Fruit fly (Drosophila melanogaster) whole organism, embryonic: ENCODE results near the gene Pino.

Experiments used
- CG14965 ChIP-seq: fragments of 200-800 bp; sonication (Bioruptor generic); optimal IDR thresholded peaks from 2 replicates; lab custom pipeline; 2016; ENCODE audit warnings: missing biosample characterization, missing genetic modification characterization, borderline replicate concordance
- CG1529 ChIP-seq: fragments of 200-800 bp; sonication (Bioruptor generic); optimal IDR thresholded peaks from 3 replicates; lab custom pipeline; 2018; ENCODE audit warnings: missing biosample characterization, missing genetic modification characterization
- CG1792 ChIP-seq: fragments of 200-800 bp; sonication (Bioruptor generic); optimal IDR thresholded peaks from 2 replicates; lab custom pipeline; 2016; ENCODE audit warnings: missing biosample characterization, missing genetic modification characterization
- CG18764 ChIP-seq: fragments of 200-800 bp; sonication (Bioruptor generic); optimal IDR thresholded peaks from 3 replicates; lab custom pipeline; 2016; ENCODE audit warnings: missing biosample characterization, missing genetic modification characterization
- CG2116 ChIP-seq: fragments of 200-800 bp; sonication (Bioruptor generic); optimal IDR thresholded peaks from 3 replicates; lab custom pipeline; 2018; ENCODE audit warnings: missing biosample characterization, mild to moderate bottlenecking, missing genetic modification characterization
- CG2678 ChIP-seq: fragments of 200-800 bp; sonication (Bioruptor generic); optimal IDR thresholded peaks from 3 replicates; lab custom pipeline; 2019; ENCODE audit warnings: missing biosample characterization, mild to moderate bottlenecking, missing genetic modification characterization, moderate library complexity
- CG2712 ChIP-seq: fragments of 200-800 bp; optimal IDR thresholded peaks from 3 replicates; lab custom pipeline; 2019; ENCODE audit warnings: missing biosample characterization, mild to moderate bottlenecking, missing genetic modification characterization, moderate library complexity
- CG2889 ChIP-seq: fragments of 200-800 bp; sonication (Bioruptor generic); IDR thresholded peaks from 3 replicates; pipeline ENCODE4 v1.3.6; 2022; ENCODE audit warnings: missing biosample characterization, missing genetic modification characterization
- CG33213 ChIP-seq: fragments of 200-800 bp; sonication (Bioruptor generic); optimal IDR thresholded peaks from 3 replicates; lab custom pipeline; 2016; ENCODE audit warnings: missing biosample characterization, missing genetic modification characterization
- CG4424 ChIP-seq: fragments of 200-800 bp; sonication (Bioruptor generic); optimal IDR thresholded peaks from 3 replicates; lab custom pipeline; 2016; ENCODE audit warnings: missing biosample characterization, missing genetic modification characterization
- CG4820 ChIP-seq: fragments of 200-800 bp; sonication (Bioruptor generic); optimal IDR thresholded peaks from 3 replicates; lab custom pipeline; 2016; ENCODE audit warnings: missing biosample characterization, missing genetic modification characterization
- CG4854 ChIP-seq: fragments of 200-800 bp; sonication (Bioruptor generic); optimal IDR thresholded peaks from 2 replicates; lab custom pipeline; 2016; ENCODE audit warnings: missing biosample characterization, missing genetic modification characterization, inconsistent platforms
- CG6272 ChIP-seq: fragments of 200-800 bp; sonication (Bioruptor generic); IDR thresholded peaks from 2 replicates; pipeline ENCODE4 v1.3.6; 2022; ENCODE audit warnings: missing biosample characterization, missing genetic modification characterization
- CG6654 ChIP-seq: fragments of 200-800 bp; sonication (Bioruptor generic); optimal IDR thresholded peaks from 2 replicates; lab custom pipeline; 2017; ENCODE audit warnings: missing biosample characterization, mild to moderate bottlenecking, missing genetic modification characterization
- CG6765 ChIP-seq: fragments of 200-800 bp; sonication (Bioruptor generic); optimal IDR thresholded peaks from 3 replicates; lab custom pipeline; 2017; ENCODE audit warnings: missing biosample characterization, mild to moderate bottlenecking, missing genetic modification characterization
- CG7271 ChIP-seq: fragments of 200-800 bp; sonication (Bioruptor generic); optimal IDR thresholded peaks from 2 replicates; lab custom pipeline; 2018; ENCODE audit warnings: missing biosample characterization, mild to moderate bottlenecking, missing genetic modification characterization, moderate library complexity
- CG7928 ChIP-seq: fragments of 200-800 bp; sonication (Bioruptor generic); optimal IDR thresholded peaks from 2 replicates; lab custom pipeline; 2017; ENCODE audit warnings: missing biosample characterization, mild to moderate bottlenecking, missing genetic modification characterization
- CG8944 ChIP-seq: fragments of 200-800 bp; sonication (Bioruptor generic); optimal IDR thresholded peaks from 3 replicates; lab custom pipeline; 2016; ENCODE audit warnings: missing biosample characterization, missing genetic modification characterization
- Dref ChIP-seq: fragments of 200-800 bp; sonication (Bioruptor generic); IDR thresholded peaks from 2 replicates; pipeline ENCODE4 v1.3.6; 2022; ENCODE audit warnings: missing biosample characterization, missing genetic modification characterization
- Ets97D ChIP-seq: fragments of 200-800 bp; sonication (Bioruptor generic); optimal IDR thresholded peaks from 3 replicates; lab custom pipeline; 2016; ENCODE audit warnings: missing biosample characterization, missing genetic modification characterization
- Fer3 ChIP-seq: fragments of 200-800 bp; sonication (Bioruptor generic); optimal IDR thresholded peaks from 2 replicates; lab custom pipeline; 2018; ENCODE audit warnings: missing biosample characterization, mild to moderate bottlenecking, missing genetic modification characterization, moderate library complexity
- Gug ChIP-seq: fragments of 200-800 bp; sonication (Bioruptor generic); IDR thresholded peaks from 4 replicates; pipeline ENCODE4 v1.3.6; 2022; ENCODE audit warnings: missing biosample characterization, missing genetic modification characterization
- HLHmδ ChIP-seq: fragments of 200-800 bp; sonication (Bioruptor generic); optimal IDR thresholded peaks from 2 replicates; lab custom pipeline; 2018; ENCODE audit warnings: missing biosample characterization, mild to moderate bottlenecking, missing genetic modification characterization, moderate library complexity
- HmgD ChIP-seq: fragments of 200-800 bp; sonication (Bioruptor generic); optimal IDR thresholded peaks from 3 replicates; lab custom pipeline; 2016; ENCODE audit warnings: missing biosample characterization, missing genetic modification characterization
- Jarid2 ChIP-seq: fragments of 200-800 bp; sonication (Bioruptor generic); optimal IDR thresholded peaks from 3 replicates; lab custom pipeline; 2017; ENCODE audit warnings: mild to moderate bottlenecking, missing biosample characterization, missing genetic modification reagents, missing genetic modification characterization
- Myb ChIP-seq: fragments of 200-800 bp; sonication (Bioruptor generic); optimal IDR thresholded peaks from 2 replicates; lab custom pipeline; 2016; ENCODE audit warnings: missing biosample characterization, missing genetic modification characterization
- Vsx1 ChIP-seq: fragments of 200-800 bp; sonication (Bioruptor generic); optimal IDR thresholded peaks from 2 replicates; lab custom pipeline; 2017; ENCODE audit warnings: missing biosample characterization, mild to moderate bottlenecking, missing genetic modification characterization, missing genetic modification reagents
- Xbp1 ChIP-seq: fragments of 200-800 bp; sonication (Bioruptor generic); optimal IDR thresholded peaks from 3 replicates; lab custom pipeline; 2016; ENCODE audit warnings: missing biosample characterization, mild to moderate bottlenecking, missing genetic modification characterization
- aop ChIP-seq: fragments of 200-800 bp; sonication (Bioruptor generic); IDR thresholded peaks from 2 replicates; pipeline ENCODE4 v1.3.6; 2022; ENCODE audit warnings: missing biosample characterization, missing genetic modification characterization
- cad ChIP-seq: fragments of >200 bp; optimal IDR thresholded peaks from 2 replicates; lab custom pipeline; 2017; ENCODE audit warnings: missing biosample characterization, missing genetic modification characterization
- cas ChIP-seq: fragments of 200-800 bp; sonication (Bioruptor generic); IDR thresholded peaks from 2 replicates; pipeline ENCODE4 v1.3.6; 2022; ENCODE audit warnings: missing biosample characterization, missing genetic modification characterization
- crc ChIP-seq: fragments of 200-800 bp; sonication (Bioruptor generic); optimal IDR thresholded peaks from 2 replicates; lab custom pipeline; 2016; ENCODE audit warnings: missing biosample characterization, missing genetic modification characterization
- dysf ChIP-seq: fragments of 200-800 bp; sonication (Bioruptor generic); IDR thresholded peaks from 3 replicates; pipeline ENCODE4 v1.3.6; 2022; ENCODE audit warnings: missing biosample characterization, missing genetic modification characterization
- en ChIP-seq: fragments of 200-800 bp; sonication (Bioruptor generic); optimal IDR thresholded peaks from 2 replicates; lab custom pipeline; 2016; ENCODE audit warnings: missing biosample characterization, missing genetic modification characterization
- ftz-f1 ChIP-seq: fragments of 200-800 bp; sonication (Bioruptor generic); optimal IDR thresholded peaks from 2 replicates; lab custom pipeline; 2016; ENCODE audit warnings: missing biosample characterization, missing genetic modification characterization
- ind ChIP-seq: fragments of 200-800 bp; sonication (Bioruptor generic); optimal IDR thresholded peaks from 3 replicates; lab custom pipeline; 2016; ENCODE audit warnings: missing biosample characterization, missing genetic modification characterization
- mld ChIP-seq: fragments of 200-800 bp; sonication (Bioruptor generic); IDR thresholded peaks from 3 replicates; pipeline ENCODE4 v1.3.6; 2022; ENCODE audit warnings: missing biosample characterization, missing genetic modification characterization; ENCODE audit not compliant: partially characterized antibody
- nerfin-1 ChIP-seq: fragments of 200-800 bp; sonication (Bioruptor generic); optimal IDR thresholded peaks from 3 replicates; lab custom pipeline; 2019; ENCODE audit warnings: missing biosample characterization, mild to moderate bottlenecking, missing genetic modification characterization, moderate library complexity
- nom ChIP-seq: fragments of 200-800 bp; sonication (Bioruptor generic); optimal IDR thresholded peaks from 2 replicates; lab custom pipeline; 2017; ENCODE audit warnings: missing biosample characterization, missing genetic modification characterization, mild to moderate bottlenecking, moderate library complexity, missing genetic modification reagents
- oc ChIP-seq: fragments of 200-800 bp; sonication (Bioruptor generic); optimal IDR thresholded peaks from 2 replicates; lab custom pipeline; 2018; ENCODE audit warnings: missing biosample characterization, mild to moderate bottlenecking, missing genetic modification characterization, moderate library complexity
- pum ChIP-seq: fragments of 200-800 bp; sonication (Bioruptor generic); optimal IDR thresholded peaks from 2 replicates; lab custom pipeline; 2016; ENCODE audit warnings: missing biosample characterization, missing genetic modification characterization
- run ChIP-seq: fragments of 200-800 bp; sonication (Bioruptor generic); optimal IDR thresholded peaks from 3 replicates; lab custom pipeline; 2018; ENCODE audit warnings: missing biosample characterization, mild to moderate bottlenecking, missing genetic modification characterization
- sd ChIP-seq: fragments of 200-800 bp; sonication (Bioruptor generic); optimal IDR thresholded peaks from 3 replicates; lab custom pipeline; 2018; ENCODE audit warnings: missing biosample characterization, mild to moderate bottlenecking, missing genetic modification characterization, moderate library complexity
- seq ChIP-seq: fragments of 200-800 bp; sonication (Bioruptor generic); IDR thresholded peaks from 2 replicates; pipeline ENCODE4 v1.3.6; 2022; ENCODE audit warnings: missing biosample characterization, missing genetic modification characterization
- shn ChIP-seq: fragments of 200-800 bp; sonication (Bioruptor generic); optimal IDR thresholded peaks from 3 replicates; lab custom pipeline; 2016; ENCODE audit warnings: missing biosample characterization, missing genetic modification characterization
- sna ChIP-seq: fragments of 200-800 bp; sonication (Bioruptor generic); IDR thresholded peaks from 2 replicates; pipeline ENCODE4 v1.3.6; 2022; ENCODE audit warnings: missing biosample characterization, missing genetic modification characterization; ENCODE audit not compliant: partially characterized antibody
- sob ChIP-seq: fragments of 200-800 bp; sonication (Bioruptor generic); IDR thresholded peaks from 2 replicates; pipeline ENCODE4 v1.3.6; 2022; ENCODE audit warnings: missing biosample characterization, missing genetic modification characterization
- sqz ChIP-seq: fragments of 200-800 bp; sonication (Bioruptor generic); optimal IDR thresholded peaks from 3 replicates; lab custom pipeline; 2018; ENCODE audit warnings: missing biosample characterization, mild to moderate bottlenecking, missing genetic modification characterization
- tll ChIP-seq, 2 experiments: fragments of 200-800 bp in 1 of 2; fragments of >200 bp in 1 of 2; sonication (Bioruptor generic) in 1 of 2; optimal IDR thresholded peaks; 2 replicates each; lab custom pipeline; 2017 to 2019; ENCODE audit warnings: missing biosample characterization in 2 of 2, missing genetic modification characterization in 2 of 2, mild to moderate bottlenecking in 1 of 2, moderate library complexity in 1 of 2
- trem ChIP-seq: fragments of 200-800 bp; optimal IDR thresholded peaks from 3 replicates; lab custom pipeline; 2019; ENCODE audit warnings: missing biosample characterization, mild to moderate bottlenecking, missing genetic modification characterization, moderate library complexity
- wek ChIP-seq: fragments of 200-800 bp; sonication (Bioruptor generic); optimal IDR thresholded peaks from 3 replicates; lab custom pipeline; 2018; ENCODE audit warnings: missing biosample characterization, mild to moderate bottlenecking, missing genetic modification characterization, moderate library complexity
- z ChIP-seq: fragments of 200-800 bp; sonication (Bioruptor generic); IDR thresholded peaks from 3 replicates; pipeline ENCODE4 v1.3.6; 2022; ENCODE audit warnings: missing biosample characterization, missing genetic modification characterization

Pino gene

DNA sequence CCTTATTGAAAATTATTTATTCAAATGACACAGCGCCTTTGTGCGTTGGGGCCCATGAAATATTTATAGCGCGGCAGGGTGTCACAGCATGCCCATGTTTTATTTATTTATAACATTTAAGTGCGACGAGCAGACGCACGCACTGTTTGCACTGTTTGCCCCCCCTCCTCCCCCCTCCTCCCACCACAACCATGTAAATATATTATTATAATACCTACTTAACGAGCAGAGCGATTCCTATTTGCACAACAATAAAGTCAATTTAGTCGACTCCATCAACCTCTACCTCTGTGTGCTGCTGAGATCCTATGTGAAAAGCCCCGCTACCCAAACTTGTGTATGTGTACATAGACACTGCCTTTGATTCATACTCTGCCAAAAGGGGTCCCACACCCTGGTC, 34.0 kb downstream of the Pino start (continued):
- no peak for TF ChIP-seq ind
- no peak for TF ChIP-seq HLHmδ (GFP tag; lab: Kevin White, UChicago)
- TF ChIP-seq cad (GFP tag; lab: Kevin White, UChicago): no peak
- TF ChIP-seq CG2116 (GFP tag; lab: Kevin White, UChicago): no peak
- TF ChIP-seq CG2712: no peak
- no peak for TF ChIP-seq nerfin-1
- TF ChIP-seq pum (GFP tag; lab: Kevin White, UChicago): no peak
- TF ChIP-seq CG14965 (GFP tag; lab: Kevin White, UChicago): no peak
- peak; percentile 35; the same call in 1 of the 2 replicates for TF ChIP-seq sob (GFP tag; lab: Robert Waterston, UW)
- TF ChIP-seq wek: no peak
- peak; percentile 49 for TF ChIP-seq Vsx1 (GFP tag; lab: Kevin White, UChicago)
- TF ChIP-seq Gug: no peak
- no peak for TF ChIP-seq aop (GFP tag; lab: Robert Waterston, UW)
- TF ChIP-seq CG7271 (tag; lab: Kevin White, UChicago): no peak
- no peak for TF ChIP-seq Jarid2 (GFP tag; lab: Kevin White, UChicago)
- TF ChIP-seq tll (GFP tag; optimal IDR thresholded peaks at IDR 0.05; lab: Kevin White, UChicago): no peak
- no peak for TF ChIP-seq ftz-f1 (GFP tag; lab: Kevin White, UChicago)
- no peak for TF ChIP-seq Myb (GFP tag; lab: Kevin White, UChicago)
- no peak for TF ChIP-seq cas (GFP tag; lab: Robert Waterston, UW)
- TF ChIP-seq trem (tag; lab: Kevin White, UChicago): no peak
- TF ChIP-seq en (GFP tag; lab: Kevin White, UChicago): no peak
- TF ChIP-seq Ets97D (GFP tag; lab: Kevin White, UChicago): no peak
- TF ChIP-seq Xbp1 (GFP tag; lab: Kevin White, UChicago): no peak
- peak; percentile 27 for TF ChIP-seq Fer3 (tag; lab: Kevin White, UChicago)
- TF ChIP-seq CG33213 (GFP tag; lab: Kevin White, UChicago): no peak
- TF ChIP-seq HmgD (GFP tag; lab: Kevin White, UChicago): no peak
- TF ChIP-seq CG18764: no peak
- TF ChIP-seq CG4854 (GFP tag; lab: Kevin White, UChicago): no peak
- no peak for TF ChIP-seq sqz
- TF ChIP-seq CG7928: no peak
- TF ChIP-seq CG1792 (GFP tag; lab: Kevin White, UChicago): no peak
- TF ChIP-seq shn: no peak
- peak; percentile 33 for TF ChIP-seq CG1529 (GFP tag; lab: Kevin White, UChicago)
- no peak for TF ChIP-seq CG2889 (GFP tag; lab: Robert Waterston, UW)
- peak; percentile 42 for TF ChIP-seq CG6765 (GFP tag; lab: Kevin White, UChicago)
- TF ChIP-seq CG4424 (GFP tag; lab: Kevin White, UChicago): no peak
- no peak for TF ChIP-seq z
- TF ChIP-seq oc (tag; lab: Kevin White, UChicago): peak; percentile 50
- TF ChIP-seq seq (GFP tag; lab: Robert Waterston, UW): no peak
- TF ChIP-seq mld (GFP tag; lab: Robert Waterston, UW): no peak
- TF ChIP-seq sna (GFP tag; lab: Robert Waterston, UW): no peak
- TF ChIP-seq sd (tag; lab: Kevin White, UChicago): peak; percentile 5
- TF ChIP-seq CG4820 (GFP tag; lab: Kevin White, UChicago): no peak
- TF ChIP-seq CG8944 (GFP tag; lab: Kevin White, UChicago): no peak
- TF ChIP-seq nom (GFP tag; lab: Kevin White, UChicago): no peak
- no peak for TF ChIP-seq CG6654 (GFP tag; lab: Kevin White, UChicago)
- no peak for TF ChIP-seq CG6272
- TF ChIP-seq crc (GFP tag; lab: Kevin White, UChicago): no peak
- no peak; the same call in 2 of the 3 replicates for TF ChIP-seq dysf (GFP tag; lab: Robert Waterston, UW)
- TF ChIP-seq run (tag; lab: Kevin White, UChicago): no peak
- peak; percentile 52 for TF ChIP-seq CG2678 (tag; lab: Kevin White, UChicago)
- TF ChIP-seq Dref: no peak
